Fruit fly (Drosophila melanogaster) whole organism, prepupa: ENCODE measurements around the gene Rgl.

Source experiments
- Blimp-1 ChIP-seq: fragments of 200-800 bp; sonication (Bioruptor generic); optimal IDR thresholded peaks from 3 replicates; lab custom pipeline; 2017; ENCODE audit warnings: missing biosample characterization, missing genetic modification characterization, mild to moderate bottlenecking, moderate library complexity, missing genetic modification reagents
- CG10669 ChIP-seq: fragments of 200-800 bp; sonication (Bioruptor generic); optimal IDR thresholded peaks from 3 replicates; lab custom pipeline; 2018; ENCODE audit warnings: missing biosample characterization, mild to moderate bottlenecking, missing genetic modification characterization, moderate library complexity
- CG11294 ChIP-seq: fragments of 200-800 bp; sonication (Bioruptor generic); IDR thresholded peaks from 2 replicates; pipeline ENCODE4 v1.3.6; 2022; ENCODE audit warnings: missing biosample characterization, missing genetic modification characterization
- CG11762 ChIP-seq: fragments of 200-800 bp; sonication (Bioruptor generic); optimal IDR thresholded peaks from 3 replicates; lab custom pipeline; 2016; ENCODE audit warnings: missing biosample characterization, missing genetic modification characterization; ENCODE audit not compliant: insufficient read depth
- CG15336 ChIP-seq: fragments of 200-800 bp; sonication (Bioruptor generic); IDR thresholded peaks from 2 replicates; pipeline ENCODE4 v1.3.6; 2022; ENCODE audit warnings: missing biosample characterization, missing genetic modification characterization
- CG1621 ChIP-seq: fragments of 200-800 bp; sonication (Bioruptor generic); optimal IDR thresholded peaks from 3 replicates; lab custom pipeline; 2018; ENCODE audit warnings: missing biosample characterization, mild to moderate bottlenecking, missing genetic modification characterization
- CG16779 ChIP-seq: fragments of 200-800 bp; sonication (Bioruptor generic); optimal IDR thresholded peaks from 3 replicates; lab custom pipeline; 2017; ENCODE audit warnings: missing biosample characterization, mild to moderate bottlenecking, missing genetic modification characterization
- CG31627 ChIP-seq: fragments of 200-800 bp; sonication (Bioruptor generic); optimal IDR thresholded peaks from 3 replicates; lab custom pipeline; 2016; ENCODE audit warnings: missing biosample characterization, missing genetic modification characterization
- CG32006 ChIP-seq: fragments of 200-800 bp; sonication (Bioruptor generic); optimal IDR thresholded peaks from 3 replicates; lab custom pipeline; 2017; ENCODE audit warnings: missing biosample characterization, mild to moderate bottlenecking, missing genetic modification characterization
- CG34406 ChIP-seq: fragments of 200-800 bp; sonication (Bioruptor generic); optimal IDR thresholded peaks from 3 replicates; lab custom pipeline; 2016; ENCODE audit warnings: missing biosample characterization, missing genetic modification characterization
- CG3919 ChIP-seq: fragments of 200-800 bp; sonication (Bioruptor generic); optimal IDR thresholded peaks from 3 replicates; lab custom pipeline; 2016; ENCODE audit warnings: missing biosample characterization, missing genetic modification characterization
- CG4318 ChIP-seq: fragments of 200-800 bp; sonication (Bioruptor generic); optimal IDR thresholded peaks from 3 replicates; lab custom pipeline; 2017; ENCODE audit warnings: missing biosample characterization, mild to moderate bottlenecking, missing genetic modification characterization
- CG6163 ChIP-seq: fragments of 200-800 bp; sonication (Bioruptor generic); IDR thresholded peaks from 3 replicates; pipeline ENCODE4 v1.3.6; 2022; ENCODE audit warnings: missing biosample characterization, missing genetic modification characterization
- CG6276 ChIP-seq: fragments of 200-800 bp; sonication (Bioruptor generic); optimal IDR thresholded peaks from 2 replicates; lab custom pipeline; 2017; ENCODE audit warnings: missing biosample characterization, mild to moderate bottlenecking, missing genetic modification characterization
- CG6792 ChIP-seq: fragments of 200-800 bp; sonication (Bioruptor generic); optimal IDR thresholded peaks from 3 replicates; lab custom pipeline; 2016; ENCODE audit warnings: missing biosample characterization, missing genetic modification characterization
- CG6808 ChIP-seq: fragments of 200-800 bp; sonication (Bioruptor generic); optimal IDR thresholded peaks from 3 replicates; lab custom pipeline; 2017; ENCODE audit warnings: missing biosample characterization, missing genetic modification characterization, mild to moderate bottlenecking, moderate library complexity, missing genetic modification reagents
- CG6854 ChIP-seq: fragments of 200-800 bp; sonication (Bioruptor generic); optimal IDR thresholded peaks from 2 replicates; lab custom pipeline; 2017; ENCODE audit warnings: missing biosample characterization, mild to moderate bottlenecking, missing genetic modification characterization
- CG8119 ChIP-seq: fragments of 200-800 bp; sonication (Bioruptor generic); IDR thresholded peaks from 3 replicates; pipeline ENCODE4 v1.3.6; 2022; ENCODE audit warnings: missing biosample characterization, missing genetic modification characterization
- CG8632 ChIP-seq: fragments of 200-800 bp; sonication (Bioruptor generic); optimal IDR thresholded peaks from 3 replicates; lab custom pipeline; 2016; ENCODE audit warnings: missing biosample characterization, missing genetic modification characterization
- CG9139 ChIP-seq: fragments of 200-800 bp; sonication (Bioruptor generic); optimal IDR thresholded peaks from 3 replicates; lab custom pipeline; 2017; ENCODE audit warnings: missing biosample characterization, mild to moderate bottlenecking, missing genetic modification characterization
- Eip75B ChIP-seq: fragments of 200-800 bp; sonication (Bioruptor generic); optimal IDR thresholded peaks from 3 replicates; lab custom pipeline; 2016; ENCODE audit warnings: missing biosample characterization, missing genetic modification characterization
- Eip78C ChIP-seq: fragments of 200-800 bp; sonication (Bioruptor generic); peaks from one replicate; lab custom pipeline; 2016; ENCODE audit warnings: missing biosample characterization, missing genetic modification characterization
- Eip93F ChIP-seq: fragments of 200-800 bp; sonication (Bioruptor generic); optimal IDR thresholded peaks from 2 replicates; lab custom pipeline; 2016; ENCODE audit warnings: missing biosample characterization, mild to moderate bottlenecking, missing genetic modification characterization
- Gug ChIP-seq: fragments of 200-800 bp; sonication (Bioruptor generic); IDR thresholded peaks from 2 replicates; pipeline ENCODE4 v1.3.6; 2022; ENCODE audit warnings: missing biosample characterization, missing genetic modification characterization
- Hr38 ChIP-seq: sonication (Bioruptor generic); optimal IDR thresholded peaks from 2 replicates; lab custom pipeline; 2016; ENCODE audit warnings: missing biosample characterization, missing genetic modification characterization
- Hr39 ChIP-seq: fragments of 200-800 bp; sonication (Bioruptor generic); optimal IDR thresholded peaks from 2 replicates; lab custom pipeline; 2016; ENCODE audit warnings: missing biosample characterization, missing genetic modification characterization
- Hr4 ChIP-seq: fragments of 200-800 bp; sonication (Bioruptor generic); optimal IDR thresholded peaks from 3 replicates; lab custom pipeline; 2016; ENCODE audit warnings: missing biosample characterization, missing genetic modification characterization
- OdsH ChIP-seq: fragments of 200-800 bp; sonication (Bioruptor generic); optimal IDR thresholded peaks from 3 replicates; lab custom pipeline; 2016; ENCODE audit warnings: missing biosample characterization, missing genetic modification characterization
- Smox ChIP-seq: fragments of 200-800 bp; sonication (Bioruptor generic); optimal IDR thresholded peaks from 3 replicates; lab custom pipeline; 2016; ENCODE audit warnings: missing biosample characterization, missing genetic modification characterization
- Sox102F ChIP-seq: fragments of 200-800 bp; sonication (Bioruptor generic); optimal IDR thresholded peaks from 2 replicates; lab custom pipeline; 2016; ENCODE audit warnings: missing biosample characterization, mild to moderate bottlenecking, missing genetic modification characterization
- Sox14 ChIP-seq: fragments of 200-800 bp; sonication (Bioruptor generic); optimal IDR thresholded peaks from 3 replicates; lab custom pipeline; 2016; ENCODE audit warnings: missing biosample characterization, missing genetic modification characterization
- Sox15 ChIP-seq: fragments of 200-800 bp; sonication (Bioruptor generic); optimal IDR thresholded peaks from 3 replicates; lab custom pipeline; 2016; ENCODE audit warnings: missing biosample characterization, missing genetic modification characterization
- achi ChIP-seq: fragments of 200-800 bp; sonication (Bioruptor generic); optimal IDR thresholded peaks from 3 replicates; lab custom pipeline; 2016; ENCODE audit warnings: missing biosample characterization, missing genetic modification characterization
- acj6 ChIP-seq: fragments of 200-800 bp; sonication (Bioruptor generic); optimal IDR thresholded peaks from 3 replicates; lab custom pipeline; 2016; ENCODE audit warnings: missing biosample characterization, missing genetic modification characterization
- dac ChIP-seq: fragments of 200-800 bp; sonication (Bioruptor generic); optimal IDR thresholded peaks from 2 replicates; lab custom pipeline; 2017; ENCODE audit warnings: missing biosample characterization, mild to moderate bottlenecking, missing genetic modification characterization
- esn ChIP-seq: fragments of 200-800 bp; sonication (Bioruptor generic); optimal IDR thresholded peaks from 2 replicates; lab custom pipeline; 2016; ENCODE audit warnings: missing biosample characterization, mild to moderate bottlenecking, missing genetic modification characterization, moderate library complexity
- fkh ChIP-seq: fragments of 200-800 bp; sonication (Bioruptor generic); optimal IDR thresholded peaks from 3 replicates; lab custom pipeline; 2017; ENCODE audit warnings: missing biosample characterization, mild to moderate bottlenecking, missing genetic modification characterization, moderate library complexity
- lz ChIP-seq: fragments of 200-800 bp; sonication (Bioruptor generic); optimal IDR thresholded peaks from 3 replicates; lab custom pipeline; 2016; ENCODE audit warnings: missing biosample characterization, missing genetic modification characterization
- net ChIP-seq: fragments of 200-800 bp; sonication (Bioruptor generic); optimal IDR thresholded peaks from 3 replicates; lab custom pipeline; 2016; ENCODE audit warnings: missing biosample characterization, missing genetic modification characterization
- pdm3 ChIP-seq: fragments of 200-800 bp; sonication (Bioruptor generic); optimal IDR thresholded peaks from 3 replicates; lab custom pipeline; 2016; ENCODE audit warnings: missing biosample characterization, missing genetic modification characterization
- salr ChIP-seq, 2 experiments: fragments of 200-800 bp; sonication (Bioruptor generic); optimal IDR thresholded peaks; 3 replicates each; lab custom pipeline; 2016 to 2018; ENCODE audit warnings: missing biosample characterization in 2 of 2, missing genetic modification characterization in 2 of 2, mild to moderate bottlenecking in 1 of 2
- spab ChIP-seq: fragments of 200-800 bp; sonication (Bioruptor generic); optimal IDR thresholded peaks from 2 replicates; lab custom pipeline; 2017; ENCODE audit warnings: missing biosample characterization, mild to moderate bottlenecking, missing genetic modification characterization, missing genetic modification reagents
- topi ChIP-seq: fragments of 200-800 bp; sonication (Bioruptor generic); optimal IDR thresholded peaks from 3 replicates; lab custom pipeline; 2016; ENCODE audit warnings: missing biosample characterization, missing genetic modification characterization
- vri ChIP-seq: fragments of 200-800 bp; sonication (Bioruptor generic); optimal IDR thresholded peaks from 3 replicates; lab custom pipeline; 2016; ENCODE audit warnings: missing biosample characterization, mild to moderate bottlenecking, missing genetic modification characterization

Gene Rgl

dm6 chr3L:13949440-13950066 lies 24.4 kb upstream of the Rgl start:
- TF ChIP-seq Hr38 (GFP tag; lab: Kevin White, UChicago), result no peak
- TF ChIP-seq CG31627 (GFP tag; lab: Kevin White, UChicago), result peak; percentile 38
- peak; percentile 45 for TF ChIP-seq esn
- no peak for TF ChIP-seq CG1621
- no peak for TF ChIP-seq CG11762 (GFP tag; lab: Kevin White, UChicago)
- TF ChIP-seq CG32006 (GFP tag; lab: Kevin White, UChicago), result peak; percentile 34
- TF ChIP-seq CG15336 (GFP tag; lab: Robert Waterston, UW), result peak; percentile 87
- no peak for TF ChIP-seq salr (GFP tag; optimal IDR thresholded peaks at IDR 0.05; lab: Kevin White, UChicago)
- peak; percentile 26 for TF ChIP-seq Eip75B (GFP tag; lab: Kevin White, UChicago)
- peak; percentile 49 for TF ChIP-seq CG34406
- TF ChIP-seq CG4318 (GFP tag; lab: Kevin White, UChicago), result no peak
- TF ChIP-seq CG3919 (GFP tag; lab: Kevin White, UChicago), result peak; percentile 49
- TF ChIP-seq spab (GFP tag; lab: Kevin White, UChicago), result no peak
- TF ChIP-seq Hr39 (GFP tag; lab: Kevin White, UChicago), result peak; percentile 29
- peak; percentile 42 for TF ChIP-seq lz (GFP tag; lab: Kevin White, UChicago)
- no peak for TF ChIP-seq CG16779 (tag; lab: Kevin White, UChicago)
- TF ChIP-seq acj6 (GFP tag; lab: Kevin White, UChicago), result peak; percentile 27
- TF ChIP-seq CG6792 (GFP tag; lab: Kevin White, UChicago), result peak; percentile 44
- TF ChIP-seq fkh, result peak; percentile 28
- TF ChIP-seq Sox14 (GFP tag; lab: Kevin White, UChicago), result peak; percentile 46
- peak; percentile 19 for TF ChIP-seq CG10669 (GFP tag; lab: Kevin White, UChicago)
- no peak for TF ChIP-seq CG11294 (GFP tag; lab: Robert Waterston, UW)
- no peak for TF ChIP-seq OdsH
- TF ChIP-seq net, result peak; percentile 54
- no peak for TF ChIP-seq Eip93F (GFP tag; lab: Kevin White, UChicago)
- no peak for TF ChIP-seq Sox15 (GFP tag; lab: Kevin White, UChicago)
- TF ChIP-seq Blimp-1, result no peak
- peak; percentile 51 for TF ChIP-seq CG8632
- peak; percentile 69 for TF ChIP-seq CG6163
- TF ChIP-seq Sox102F (GFP tag; lab: Kevin White, UChicago), result peak; percentile 31
- peak; percentile 36 for TF ChIP-seq Smox
- TF ChIP-seq Hr4 (GFP tag; lab: Kevin White, UChicago), result peak; percentile 29
- TF ChIP-seq dac (GFP tag; lab: Kevin White, UChicago), result no peak
- peak; percentile 35 for TF ChIP-seq pdm3 (GFP tag; lab: Kevin White, UChicago)
- peak; percentile 80 for TF ChIP-seq Eip78C
- peak; percentile 81 for TF ChIP-seq CG8119 (GFP tag; lab: Robert Waterston, UW)
- no peak for TF ChIP-seq CG9139 (GFP tag; lab: Kevin White, UChicago)
- no peak for TF ChIP-seq CG6854
- peak; percentile 14 for TF ChIP-seq vri
- peak; percentile 73 for TF ChIP-seq CG6276
- no peak for TF ChIP-seq CG6808 (GFP tag; lab: Kevin White, UChicago)
- TF ChIP-seq Gug (GFP tag; lab: Robert Waterston, UW), result no peak
- peak; percentile 2 for TF ChIP-seq topi (GFP tag; lab: Kevin White, UChicago)
- peak; percentile 46 for TF ChIP-seq achi (GFP tag; lab: Kevin White, UChicago)
